Fruit fly (Drosophila melanogaster): ENCODE measurements around the gene Tmem214.

dm6 chr2L:10963979-10964378, 6.1 kb downstream of the Tmem214 start, which contains the start of gene dpr2:
- TF ChIP-seq Myc (optimal IDR thresholded peaks at IDR 0.05) (no peak), ttk (optimal IDR thresholded peaks at IDR 0.05) (no peak), Sin3A (optimal IDR thresholded peaks at IDR 0.05) (no peak)
